Fruit fly (Drosophila melanogaster): Measurements from ENCODE around the gene Gr39b.
A peak's percentile ranks its signal among the peaks of the same experiment; 100 is the strongest.

The Gr39b gene

dm6 chr2L:21370886-21371285 lies 1.4 kb upstream of the Gr39b start, which contains the start of gene CG8665 (continued):
- TF ChIP-seq fru (optimal IDR thresholded peaks at IDR 0.05), result no peak
- TF ChIP-seq Atf-2 (GFP tag; optimal IDR thresholded peaks at IDR 0.05), result peak; percentile 6
- TF ChIP-seq Jarid2 (GFP tag; optimal IDR thresholded peaks at IDR 0.05), result peak; percentile 48
- no peak for TF ChIP-seq CG6175 (GFP tag; IDR thresholded peaks at IDR 0.05)
- peak; percentile 47 for TF ChIP-seq CG12391 (tag; optimal IDR thresholded peaks at IDR 0.05)
- TF ChIP-seq danr (GFP tag; IDR thresholded peaks at IDR 0.05), result no peak
- TF ChIP-seq gsb-n (tag; optimal IDR thresholded peaks at IDR 0.05), result peak; percentile 12
- peak; percentile 22 for TF ChIP-seq eyg (GFP tag; optimal IDR thresholded peaks at IDR 0.05)
- peak; percentile 44 for TF ChIP-seq Sox102F (GFP tag; optimal IDR thresholded peaks at IDR 0.05)
- peak; percentile 24 for TF ChIP-seq her (GFP tag; optimal IDR thresholded peaks at IDR 0.05)
- peak; percentile 8; the same call in 1 of the 2 replicates for TF ChIP-seq esg (GFP tag; conservative IDR thresholded peaks at IDR 0.05)
- TF ChIP-seq CG13624 (GFP tag; optimal IDR thresholded peaks at IDR 0.05), result peak; percentile 70
- TF ChIP-seq Ptx1 (GFP tag; IDR thresholded peaks at IDR 0.05), result peak; percentile 48
- TF ChIP-seq luna (GFP tag; optimal IDR thresholded peaks at IDR 0.05), result no peak
- no peak for TF ChIP-seq sqz (GFP tag; optimal IDR thresholded peaks at IDR 0.05)
- TF ChIP-seq wdn (GFP tag; IDR thresholded peaks at IDR 0.05), result 0 out of 2 replicates have a peak, but pooled peaks have one; percentile 21
- TF ChIP-seq CG1603 (tag; optimal IDR thresholded peaks at IDR 0.05), result peak; percentile 55
- TF ChIP-seq nmo (GFP tag; optimal IDR thresholded peaks at IDR 0.05), result peak; percentile 30
- TF ChIP-seq vnd (GFP tag; IDR thresholded peaks at IDR 0.05; ENCODE audit: partially characterized antibody), result no peak
- peak; percentile 34 for TF ChIP-seq Ets65A (GFP tag)
- TF ChIP-seq Ada2b (GFP tag; IDR thresholded peaks at IDR 0.05), result peak; percentile 22; the same call in 1 of the 2 replicates
- TF ChIP-seq CG9437 (GFP tag; optimal IDR thresholded peaks at IDR 0.05), result no peak
- no peak for TF ChIP-seq Atf3 (GFP tag; optimal IDR thresholded peaks at IDR 0.05)
- peak; percentile 34; the same call in 1 of the 2 replicates for TF ChIP-seq NFAT (GFP tag; IDR thresholded peaks at IDR 0.05)
- no peak for TF ChIP-seq Tbp (GFP tag; optimal IDR thresholded peaks at IDR 0.05)
- no peak for TF ChIP-seq CG14860 (GFP tag; IDR thresholded peaks at IDR 0.05; ENCODE audit: partially characterized antibody)
- peak; percentile 9 for TF ChIP-seq CG2875 (GFP tag; optimal IDR thresholded peaks at IDR 0.05)
- peak; percentile 7 for TF ChIP-seq ERR (GFP tag; optimal IDR thresholded peaks at IDR 0.05)
- peak; percentile 24 for TF ChIP-seq Hand (GFP tag; optimal IDR thresholded peaks at IDR 0.05)
- peak; percentile 15 for TF ChIP-seq NC2α (GFP tag; optimal IDR thresholded peaks at IDR 0.05)
- TF ChIP-seq Hr51 (GFP tag; optimal IDR thresholded peaks at IDR 0.05), result peak in 1 of 2 experiments; percentile 0
- no peak for TF ChIP-seq CG7271 (tag; optimal IDR thresholded peaks at IDR 0.05)
- TF ChIP-seq CG15601 (tag; optimal IDR thresholded peaks at IDR 0.05), result peak; percentile 15
- TF ChIP-seq org-1 (GFP tag; optimal IDR thresholded peaks at IDR 0.05), result no peak
- TF ChIP-seq Deaf1 (tag; optimal IDR thresholded peaks at IDR 0.05), result peak; percentile 72
- TF ChIP-seq Xbp1 (GFP tag; optimal IDR thresholded peaks at IDR 0.05), result peak; percentile 41
- no peak for TF ChIP-seq CG1024 (GFP tag; IDR thresholded peaks at IDR 0.05)

dm6 chr2L:21367296-21367695 lies 2.2 kb downstream of the Gr39b start:
- TF ChIP-seq NC2β (GFP tag; optimal IDR thresholded peaks at IDR 0.05) (no peak), CG33557 (GFP tag; optimal IDR thresholded peaks at IDR 0.05) (no peak), CG32772 (GFP tag; IDR thresholded peaks at IDR 0.05) (no peak), kni (GFP tag; optimal IDR thresholded peaks at IDR 0.05) (peak; percentile 46), Adf1 (GFP tag; IDR thresholded peaks at IDR 0.05) (no peak), CG9876 (GFP tag; optimal IDR thresholded peaks at IDR 0.05) (no peak), sqz (GFP tag; optimal IDR thresholded peaks at IDR 0.05) (peak; percentile 31), ap (GFP tag; IDR thresholded peaks at IDR 0.05) (no peak), HmgZ (tag; optimal IDR thresholded peaks at IDR 0.05) (peak; percentile 0), az2 (GFP tag; optimal IDR thresholded peaks at IDR 0.05) (no peak), CG10321 (GFP tag; IDR thresholded peaks at IDR 0.05) (no peak), sug (tag; optimal IDR thresholded peaks at IDR 0.05) (peak; percentile 89), CG17359 (tag; optimal IDR thresholded peaks at IDR 0.05) (no peak), exex (tag; optimal IDR thresholded peaks at IDR 0.05) (peak; percentile 93), Vsx1 (GFP tag; optimal IDR thresholded peaks at IDR 0.05) (peak; percentile 27), grn (GFP tag; optimal IDR thresholded peaks at IDR 0.05) (peak; percentile 20), pros (GFP tag; optimal IDR thresholded peaks at IDR 0.05) (peak; percentile 0)
